Worm (Caenorhabditis elegans) whole organism, L4 larva: ENCODE results near the gene nsph-1.1.

ENCODE experiments used
- aha-1 ChIP-seq: fragments of 150-350 bp; peaks from one replicate; lab custom pipeline; 2014; ENCODE audit warnings: missing biosample characterization, missing genetic modification characterization
- fkh-10 ChIP-seq: fragments of 150-350 bp; optimal IDR thresholded peaks from 2 replicates; lab custom pipeline; 2014; ENCODE audit warnings: missing biosample characterization, missing genetic modification reagents, missing genetic modification characterization
- hlh-30 ChIP-seq: sonication (generic microtip); optimal IDR thresholded peaks from 2 replicates; lab custom pipeline; 2017; ENCODE audit warnings: antibody characterized with exemption, mild to moderate bottlenecking, missing genetic modification characterization, missing compliant biosample characterization; ENCODE audit not compliant: insufficient read depth
- lin-13 ChIP-seq: fragments of 150-350 bp; optimal IDR thresholded peaks from 2 replicates; lab custom pipeline; 2014; ENCODE audit warnings: missing biosample characterization, missing genetic modification reagents, missing genetic modification characterization
- rbr-2 ChIP-seq: sonication (generic microtip); optimal IDR thresholded peaks from 2 replicates; lab custom pipeline; 2016; ENCODE audit warnings: missing genotype, missing genetic modification characterization, missing compliant biosample characterization

DNA sequence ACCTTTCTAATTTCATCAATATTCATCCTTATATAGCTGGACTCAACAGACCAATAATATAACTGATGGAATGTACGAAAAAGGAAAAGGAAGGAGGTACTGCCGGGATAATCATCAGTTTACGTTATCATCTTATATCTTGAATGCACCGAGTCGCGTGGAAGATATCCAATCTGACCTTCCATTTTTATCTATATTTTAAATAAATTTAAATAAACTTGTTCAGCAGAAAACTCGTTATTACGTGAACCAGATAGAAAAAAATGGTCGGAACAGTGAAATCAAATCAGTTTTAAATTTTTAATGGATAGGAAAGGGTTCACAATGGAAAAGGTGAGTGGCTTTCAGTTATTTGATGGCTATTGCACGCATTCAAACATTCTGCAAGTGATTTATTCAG is 322 bp downstream of the nsph-1.1 start, which contains the start of gene pah-1:
- TF ChIP-seq rbr-2: no peak
- no peak for TF ChIP-seq hlh-30 (tag; lab: Kevin White, UChicago)
- no peak for TF ChIP-seq aha-1 (tag; lab: Kevin White, UChicago)
- TF ChIP-seq lin-13 (GFP tag; lab: Kevin White, UChicago): no peak
- TF ChIP-seq fkh-10 (GFP tag; lab: Kevin White, UChicago): no peak
